Worm (Caenorhabditis elegans): ENCODE measurements around the gene F32D8.7.

DNA sequence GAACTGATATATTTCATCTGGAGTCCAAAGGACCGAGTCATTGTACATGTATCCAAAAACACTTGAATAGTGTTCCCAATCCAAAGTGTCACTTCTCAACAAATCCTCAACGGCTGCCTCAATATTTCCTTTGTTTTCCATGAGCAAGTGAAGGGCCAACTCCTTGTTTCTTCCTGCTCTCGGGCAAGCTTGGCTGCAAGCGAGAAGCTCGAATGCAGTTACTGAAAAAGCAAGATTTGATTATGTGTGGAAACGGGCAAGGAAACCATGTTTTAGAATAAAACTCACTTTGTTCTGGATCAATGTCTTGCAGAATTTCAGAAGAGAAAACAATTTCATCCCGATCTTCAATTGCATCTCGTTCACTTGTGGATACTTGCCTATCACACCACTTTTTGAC lies 44.0 kb upstream of the F32D8.7 start:
- no peak for TF ChIP-seq nhr-76 (tag; optimal IDR thresholded peaks at IDR 0.05)
- TF ChIP-seq nhr-77 (tag; optimal IDR thresholded peaks at IDR 0.05), result no peak
- no peak for TF ChIP-seq fos-1 (tag; optimal IDR thresholded peaks at IDR 0.05)
- no peak for TF ChIP-seq lin-39 (tag; optimal IDR thresholded peaks at IDR 0.05)
- TF ChIP-seq nhr-12 (tag; optimal IDR thresholded peaks at IDR 0.05), result no peak
- no peak for TF ChIP-seq fkh-10 (GFP tag; optimal IDR thresholded peaks at IDR 0.05)
- TF ChIP-seq ztf-4 (tag; optimal IDR thresholded peaks at IDR 0.05), result no peak
- no peak for TF ChIP-seq elt-3 (tag; optimal IDR thresholded peaks at IDR 0.05)
- TF ChIP-seq ceh-9 (tag; optimal IDR thresholded peaks at IDR 0.05), result no peak
- TF ChIP-seq hmg-11 (tag; optimal IDR thresholded peaks at IDR 0.05), result no peak
